Worm (Caenorhabditis elegans) whole organism, young adult: ENCODE measurements around the gene tim-1.

Experiments used
- B0035.1 ChIP-seq: sonication (generic microtip); optimal IDR thresholded peaks from 2 replicates; lab custom pipeline; 2016; ENCODE audit warnings: missing genetic modification characterization, mild to moderate bottlenecking, missing compliant biosample characterization, missing genotype, missing genetic modification reagents
- B0336.3 ChIP-seq: fragments of 200-800 bp; sonication (Bioruptor generic); IDR thresholded peaks from 2 replicates; pipeline ENCODE4 v1.3.6; 2022; ENCODE audit warnings: missing genetic modification characterization, missing compliant biosample characterization
- F33H1.4 ChIP-seq: fragments of 200-800 bp; sonication (Bioruptor generic); IDR thresholded peaks from 2 replicates; pipeline ENCODE4 v1.3.6; 2022; ENCODE audit warnings: missing genetic modification reagents, missing genetic modification characterization, missing compliant biosample characterization
- F57C9.4 ChIP-seq: sonication (generic microtip); optimal IDR thresholded peaks from 2 replicates; lab custom pipeline; 2017; ENCODE audit warnings: mild to moderate bottlenecking, missing genetic modification characterization, missing compliant biosample characterization
- T07F8.4 ChIP-seq: sonication (generic microtip); optimal IDR thresholded peaks from 2 replicates; lab custom pipeline; 2016; ENCODE audit warnings: mild to moderate bottlenecking, missing genetic modification characterization, moderate library complexity, missing compliant biosample characterization
- Y53G8AR.9 ChIP-seq: fragments of 200-800 bp; sonication (Bioruptor generic); conservative IDR thresholded peaks from 2 replicates; pipeline ENCODE4 v1.3.6; 2022; ENCODE audit warnings: missing genetic modification reagents, missing genetic modification characterization, missing compliant biosample characterization
- ZK185.1 ChIP-seq: sonication (generic microtip); optimal IDR thresholded peaks from 2 replicates; lab custom pipeline; 2016; ENCODE audit warnings: mild to moderate bottlenecking, missing genetic modification characterization, missing compliant biosample characterization; ENCODE audit not compliant: poor library complexity, severe bottlenecking
- ama-1 ChIP-seq, 3 experiments: fragments of 150-350 bp in 1 of 3; sonication (generic microtip) in 2 of 3; optimal IDR thresholded peaks; 2 replicates each; lab custom pipeline; 2014 to 2018; ENCODE audit warnings: missing biosample characterization in 2 of 3, missing genetic modification characterization in 2 of 3, missing genetic modification reagents in 2 of 3
- aptf-3 ChIP-seq: fragments of 200-800 bp; sonication (Bioruptor generic); IDR thresholded peaks from 2 replicates; pipeline ENCODE4 v1.3.6; 2022; ENCODE audit warnings: missing genetic modification characterization, missing compliant biosample characterization
- attf-3 ChIP-seq: fragments of 200-800 bp; sonication (Bioruptor generic); conservative IDR thresholded peaks from 2 replicates; pipeline ENCODE4 v1.3.6; 2022; ENCODE audit warnings: missing genetic modification reagents, missing genetic modification characterization, missing compliant biosample characterization
- attf-6 ChIP-seq: fragments of 200-800 bp; sonication (Bioruptor generic); IDR thresholded peaks from 2 replicates; pipeline ENCODE4 v1.3.6; 2022; ENCODE audit warnings: missing genetic modification reagents, missing genetic modification characterization, missing compliant biosample characterization
- ccch-3 ChIP-seq: fragments of 200-800 bp; sonication (Bioruptor generic); optimal IDR thresholded peaks from 2 replicates; lab custom pipeline; 2018; ENCODE audit warnings: mild to moderate bottlenecking, missing genetic modification characterization, missing compliant biosample characterization
- ceh-40 ChIP-seq: fragments of 200-800 bp; sonication (Bioruptor generic); IDR thresholded peaks from 2 replicates; pipeline ENCODE4 v1.3.6; 2022; ENCODE audit warnings: missing genetic modification characterization, missing compliant biosample characterization
- ceh-58 ChIP-seq: fragments of 200-800 bp; sonication (Bioruptor generic); IDR thresholded peaks from 2 replicates; pipeline ENCODE4 v1.3.6; 2022; ENCODE audit warnings: missing genetic modification characterization, missing compliant biosample characterization
- ceh-79 ChIP-seq: sonication (generic microtip); optimal IDR thresholded peaks from 2 replicates; lab custom pipeline; 2017; ENCODE audit warnings: mild to moderate bottlenecking, missing genetic modification characterization, missing compliant biosample characterization
- ceh-91 ChIP-seq: fragments of 200-800 bp; sonication (Bioruptor generic); IDR thresholded peaks from 2 replicates; pipeline ENCODE4 v1.3.6; 2022; ENCODE audit warnings: missing genetic modification reagents, missing genetic modification characterization, missing compliant biosample characterization
- chd-7 ChIP-seq: sonication (generic microtip); optimal IDR thresholded peaks from 2 replicates; lab custom pipeline; 2016; ENCODE audit warnings: mild to moderate bottlenecking, missing genetic modification characterization, moderate library complexity, missing compliant biosample characterization
- dox-1 ChIP-seq: fragments of 200-800 bp; sonication (Bioruptor generic); IDR thresholded peaks from 2 replicates; pipeline ENCODE4 v1.3.6; 2022; ENCODE audit warnings: missing genetic modification reagents, missing genetic modification characterization, missing compliant biosample characterization
- dpl-1 ChIP-seq: fragments of 150-350 bp; optimal IDR thresholded peaks from 2 replicates; lab custom pipeline; 2014; ENCODE audit warnings: missing biosample characterization, missing genetic modification reagents, missing genetic modification characterization
- efl-1 ChIP-seq: fragments of 150-350 bp; optimal IDR thresholded peaks from 2 replicates; lab custom pipeline; 2014; ENCODE audit warnings: missing biosample characterization, missing genetic modification reagents, missing genetic modification characterization
- ekl-4 ChIP-seq: fragments of 200-800 bp; sonication (Bioruptor generic); IDR thresholded peaks from 2 replicates; pipeline ENCODE4 v1.3.6; 2022; ENCODE audit warnings: missing genetic modification reagents, missing genetic modification characterization, missing compliant biosample characterization
- ets-4 ChIP-seq: fragments of 200-800 bp; sonication (Bioruptor generic); optimal IDR thresholded peaks from 2 replicates; lab custom pipeline; 2018; ENCODE audit warnings: mild to moderate bottlenecking, missing genetic modification characterization, missing compliant biosample characterization
- hlh-12 ChIP-seq: sonication (generic microtip); optimal IDR thresholded peaks from 2 replicates; lab custom pipeline; 2016; ENCODE audit warnings: missing genetic modification characterization, missing compliant biosample characterization
- hlh-26 ChIP-seq: fragments of 200-800 bp; sonication (Bioruptor generic); conservative IDR thresholded peaks from 2 replicates; pipeline ENCODE4 v1.3.6; 2022; ENCODE audit warnings: missing genetic modification reagents, missing genetic modification characterization, missing compliant biosample characterization
- hmg-1.2 ChIP-seq: fragments of 200-800 bp; sonication (Bioruptor generic); IDR thresholded peaks from 2 replicates; pipeline ENCODE4 v1.3.6; 2022; ENCODE audit warnings: missing genetic modification reagents, missing genetic modification characterization, missing compliant biosample characterization
- hmg-20 ChIP-seq: fragments of 200-800 bp; sonication (Bioruptor generic); IDR thresholded peaks from 2 replicates; pipeline ENCODE4 v1.3.6; 2022; ENCODE audit warnings: missing genetic modification reagents, missing genetic modification characterization, missing compliant biosample characterization
- hrde-1 ChIP-seq: sonication (generic microtip); optimal IDR thresholded peaks from 2 replicates; lab custom pipeline; 2016; ENCODE audit warnings: missing genetic modification characterization, mild to moderate bottlenecking, missing compliant biosample characterization, moderate library complexity, missing genotype, missing genetic modification reagents, borderline replicate concordance
- lag-1 ChIP-seq: fragments of 200-800 bp; sonication (Bioruptor generic); IDR thresholded peaks from 2 replicates; pipeline ENCODE4 v1.3.6; 2022; ENCODE audit warnings: missing genetic modification reagents, missing genetic modification characterization, missing compliant biosample characterization
- let-607 ChIP-seq, 2 experiments: fragments of 200-800 bp in 1 of 2; sonication (Bioruptor generic) in 1 of 2; sonication (generic microtip) in 1 of 2; optimal IDR thresholded peaks; 2 replicates each; lab custom pipeline; 2016 to 2018; ENCODE audit warnings: mild to moderate bottlenecking in 2 of 2, missing compliant biosample characterization in 2 of 2, missing genetic modification characterization in 2 of 2, moderate library complexity in 2 of 2, missing genotype in 1 of 2
- lin-35 ChIP-seq, 3 experiments: fragments of 150-350 bp in 2 of 3; sonication (generic microtip) in 1 of 3; optimal IDR thresholded peaks; 2 replicates each; lab custom pipeline; 2014 to 2018; ENCODE audit warnings: missing biosample characterization in 3 of 3, missing genetic modification characterization in 3 of 3, missing genetic modification reagents in 3 of 3
- lin-40 ChIP-seq: sonication (generic microtip); optimal IDR thresholded peaks from 2 replicates; lab custom pipeline; 2016; ENCODE audit warnings: missing genetic modification characterization, mild to moderate bottlenecking, missing compliant biosample characterization, missing genotype, missing genetic modification reagents
- lin-54 ChIP-seq: fragments of 200-800 bp; sonication (Bioruptor generic); optimal IDR thresholded peaks from 2 replicates; lab custom pipeline; 2018; ENCODE audit warnings: mild to moderate bottlenecking, missing genetic modification characterization, missing compliant biosample characterization
- lsy-27 ChIP-seq: sonication (generic microtip); optimal IDR thresholded peaks from 2 replicates; lab custom pipeline; 2017; ENCODE audit warnings: missing genetic modification characterization, mild to moderate bottlenecking, missing compliant biosample characterization, antibody characterized with exemption, missing genotype, borderline replicate concordance; ENCODE audit not compliant: insufficient read depth
- mcd-1 ChIP-seq: fragments of 200-800 bp; sonication (Bioruptor generic); IDR thresholded peaks from 2 replicates; pipeline ENCODE4 v1.3.6; 2022; ENCODE audit warnings: missing genetic modification reagents, missing genetic modification characterization, missing compliant biosample characterization
- nhr-179 ChIP-seq: sonication (generic microtip); optimal IDR thresholded peaks from 2 replicates; lab custom pipeline; 2016; ENCODE audit warnings: mild to moderate bottlenecking, missing genetic modification characterization, missing compliant biosample characterization
- repo-1 ChIP-seq: sonication (generic microtip); optimal IDR thresholded peaks from 2 replicates; lab custom pipeline; 2017; ENCODE audit warnings: mild to moderate bottlenecking, missing genetic modification characterization, missing compliant biosample characterization
- rpc-1 ChIP-seq, 2 experiments: fragments of 150-350 bp in 1 of 2; sonication (generic microtip) in 1 of 2; optimal IDR thresholded peaks; 2 replicates each; lab custom pipeline; 2014 to 2018; ENCODE audit warnings: missing biosample characterization in 1 of 2, missing genetic modification characterization in 1 of 2, missing genetic modification reagents in 1 of 2, missing genotype in 1 of 2
- sea-2 ChIP-seq: fragments of 200-800 bp; sonication (Bioruptor generic); IDR thresholded peaks from 2 replicates; pipeline ENCODE4 v1.3.6; 2022; ENCODE audit warnings: missing genetic modification characterization, missing compliant biosample characterization
- snpc-4 ChIP-seq, 5 experiments: fragments of 150-350 bp in 1 of 5; sonication (generic microtip) in 4 of 5; optimal IDR thresholded peaks; 2 replicates each; lab custom pipeline; 2014 to 2018; ENCODE audit warnings: missing genetic modification characterization in 5 of 5, missing biosample characterization in 3 of 5, antibody characterized with exemption in 2 of 5, mild to moderate bottlenecking in 2 of 5, missing compliant biosample characterization in 2 of 5, missing genotype in 2 of 5, moderate library complexity in 2 of 5, missing genetic modification reagents in 1 of 5
- tbp1 ChIP-seq: fragments of 200-800 bp; sonication (Bioruptor generic); optimal IDR thresholded peaks from 2 replicates; lab custom pipeline; 2018; ENCODE audit warnings: mild to moderate bottlenecking, missing genetic modification characterization, missing compliant biosample characterization
- tlf-1 ChIP-seq: fragments of 200-800 bp; sonication (Bioruptor generic); optimal IDR thresholded peaks from 2 replicates; lab custom pipeline; 2018; ENCODE audit warnings: mild to moderate bottlenecking, missing genetic modification characterization, missing compliant biosample characterization
- ztf-28 ChIP-seq: fragments of 200-800 bp; sonication (Bioruptor generic); IDR thresholded peaks from 2 replicates; pipeline ENCODE4 v1.3.6; 2022; ENCODE audit warnings: missing genetic modification reagents, missing genetic modification characterization, missing compliant biosample characterization
- ztf-6 ChIP-seq: fragments of 200-800 bp; sonication (Bioruptor generic); IDR thresholded peaks from 2 replicates; pipeline ENCODE4 v1.3.6; 2022; ENCODE audit warnings: missing genetic modification reagents, missing genetic modification characterization, missing compliant biosample characterization

tim-1 gene

ce11 chrIII:12227935-12228334, 22.0 kb downstream of the tim-1 start (continued):
- TF ChIP-seq snpc-4 (GFP tag; optimal IDR thresholded peaks at IDR 0.05; lab: Kevin White, UChicago) (no peak), snpc-4 (tag; optimal IDR thresholded peaks at IDR 0.05; lab: Kevin White, UChicago) (no peak), efl-1 (no peak), sea-2 (GFP tag; lab: Robert Waterston, UW) (no peak), ceh-40 (GFP tag; lab: Robert Waterston, UW) (no peak), hrde-1 (tag; lab: Kevin White, UChicago) (no peak), ekl-4 (GFP tag; lab: Robert Waterston, UW) (no peak)
- TF ChIP-seq, all 124 proteins: peak for 0

ce11 chrIII:12226089-12226682, 23.8 kb downstream of the tim-1 start, which contains the start of the genes Y75B8A.18 and Y75B8A.19:
Gene Y75B8A.18 (minus strand): TSS chrIII:12226230.
Gene Y75B8A.19 (plus strand): TSS chrIII:12226632.
- TF ChIP-seq B0035.1 (tag; lab: Kevin White, UChicago) (no peak), T07F8.4 (tag; lab: Kevin White, UChicago) (no peak), attf-3 (GFP tag; lab: Robert Waterston, UW) (no peak), hlh-26 (GFP tag; lab: Robert Waterston, UW) (no peak), snpc-4 (GFP tag; optimal IDR thresholded peaks at IDR 0.05; lab: Kevin White, UChicago) (no peak), snpc-4 (tag; optimal IDR thresholded peaks at IDR 0.05; lab: Kevin White, UChicago) (peak in 1 of 4 experiments; percentile 25), nhr-179 (tag; lab: Kevin White, UChicago) (no peak), rpc-1 (optimal IDR thresholded peaks at IDR 0.05; lab: Kevin White, UChicago) (no peak), rpc-1 (tag; optimal IDR thresholded peaks at IDR 0.05; lab: Kevin White, UChicago) (no peak), lin-54 (GFP tag; lab: Kevin White, UChicago) (peak; percentile 77), ztf-6 (GFP tag; lab: Robert Waterston, UW) (no peak), B0336.3 (GFP tag; lab: Robert Waterston, UW) (no peak), ets-4 (GFP tag; lab: Kevin White, UChicago) (no peak), lin-40 (tag; lab: Kevin White, UChicago) (no peak), F33H1.4 (GFP tag; lab: Robert Waterston, UW) (no peak), ama-1 (optimal IDR thresholded peaks at IDR 0.05; lab: Kevin White, UChicago) (no peak), ama-1 (GFP tag; optimal IDR thresholded peaks at IDR 0.05; lab: Kevin White, UChicago) (no peak), ceh-58 (no peak), lsy-27 (tag; lab: Kevin White, UChicago) (no peak), let-607 (tag; optimal IDR thresholded peaks at IDR 0.05; lab: Kevin White, UChicago) (no peak), hmg-20 (GFP tag; lab: Robert Waterston, UW) (no peak), dpl-1 (GFP tag; lab: Kevin White, UChicago) (peak; percentile 44), ccch-3 (no peak), mcd-1 (GFP tag; lab: Robert Waterston, UW) (peak; percentile 93), hlh-12 (tag; lab: Kevin White, UChicago) (no peak), aptf-3 (GFP tag; lab: Robert Waterston, UW) (no peak), lin-35 (GFP tag; optimal IDR thresholded peaks at IDR 0.05; lab: Kevin White, UChicago) (peak in 1 of 3 experiments; percentile 84), efl-1 (peak; percentile 65)

- TF ChIP-seq F57C9.4 (tag; lab: Kevin White, UChicago) (no peak), dox-1 (GFP tag; lab: Robert Waterston, UW) (peak; percentile 73), lag-1 (GFP tag; lab: Robert Waterston, UW) (no peak), dpl-1 (GFP tag; lab: Kevin White, UChicago) (peak; percentile 72), attf-6 (GFP tag; lab: Robert Waterston, UW) (no peak), ceh-79 (tag; lab: Kevin White, UChicago) (no peak), Y53G8AR.9 (GFP tag; lab: Robert Waterston, UW) (no peak), tbp1 (GFP tag; lab: Kevin White, UChicago) (peak; percentile 42), repo-1 (tag; lab: Kevin White, UChicago) (no peak), ZK185.1 (tag; lab: Kevin White, UChicago) (no peak), ztf-28 (GFP tag; lab: Robert Waterston, UW) (peak; percentile 83), chd-7 (peak; percentile 3), ceh-91 (GFP tag; lab: Robert Waterston, UW) (peak; percentile 87), tlf-1 (GFP tag; lab: Kevin White, UChicago) (peak; percentile 31), F33H1.4 (GFP tag; lab: Robert Waterston, UW) (peak; percentile 93), hmg-1.2 (GFP tag; lab: Robert Waterston, UW) (peak; percentile 39)
Observed at ce11 chrIII:12225234-12225633, 24.7 kb downstream of the tim-1 start, which contains the start of gene gmn-1. Gene gmn-1 (minus strand): TSS chrIII:12225331.
